Worm (Caenorhabditis elegans) whole organism, L4/young adult: ENCODE results near the gene nspc-14.

Experiments
- W03F9.2 ChIP-seq: fragments of 150-350 bp; optimal IDR thresholded peaks from 2 replicates; lab custom pipeline; 2014; ENCODE audit warnings: missing biosample characterization, missing genetic modification characterization
- him-1 ChIP-seq: sonication (generic microtip); optimal IDR thresholded peaks from 2 replicates; lab custom pipeline; 2016; ENCODE audit warnings: missing genotype, missing genetic modification reagents, missing genetic modification characterization, missing compliant biosample characterization

- TF ChIP-seq him-1 (tag; lab: Kevin White, UChicago) (no peak), W03F9.2 (tag; lab: Kevin White, UChicago) (no peak)
These were observed 2.3 kb downstream of the nspc-14 start, which contains the start of gene nspc-12 for ce11 chrX:12356581-12356980.
